Worm (Caenorhabditis elegans) whole organism, L4/young adult: ENCODE results near the gene epn-1.

Experiments
- dao-5 ChIP-seq: sonication (generic microtip); optimal IDR thresholded peaks from 2 replicates; lab custom pipeline; 2016; ENCODE audit warnings: missing genotype, missing genetic modification characterization, moderate library complexity, missing compliant biosample characterization
- him-1 ChIP-seq: sonication (generic microtip); optimal IDR thresholded peaks from 2 replicates; lab custom pipeline; 2016; ENCODE audit warnings: missing genotype, missing genetic modification reagents, missing genetic modification characterization, missing compliant biosample characterization

ce11 chrX:14841030-14841429 is 22.7 kb upstream of the epn-1 start:
- TF ChIP-seq him-1 (tag; lab: Kevin White, UChicago) (peak; percentile 85), dao-5 (tag; lab: Kevin White, UChicago) (no peak)
